Worm (Caenorhabditis elegans) whole organism, L2 larva: ENCODE measurements around the gene gtl-2.
"Not testable (repeated sequence)": the region's sequence is repeated elsewhere in the genome, so short reads cannot be mapped to it uniquely, and the experiment has no call there.

Source experiments
- C34F6.9 ChIP-seq: fragments of 150-350 bp; optimal IDR thresholded peaks from 2 replicates; lab custom pipeline; 2014; ENCODE audit warnings: missing biosample characterization, missing genetic modification characterization
- F13H6.1 ChIP-seq: sonication (generic microtip); optimal IDR thresholded peaks from 2 replicates; lab custom pipeline; 2016; ENCODE audit warnings: missing genetic modification characterization, missing compliant biosample characterization
- Y55F3AM.14 ChIP-seq: fragments of 200-800 bp; sonication (Bioruptor generic); optimal IDR thresholded peaks from 2 replicates; lab custom pipeline; 2018; ENCODE audit warnings: mild to moderate bottlenecking, missing genetic modification characterization, missing compliant biosample characterization
- ZK546.5 ChIP-seq: sonication (generic microtip); optimal IDR thresholded peaks from 2 replicates; lab custom pipeline; 2017; ENCODE audit warnings: missing biosample characterization, missing genetic modification characterization
- alr-1 ChIP-seq: fragments of 150-350 bp; optimal IDR thresholded peaks from 2 replicates; lab custom pipeline; 2014; ENCODE audit warnings: missing biosample characterization, missing genetic modification characterization
- aly-2 ChIP-seq: fragments of 150-350 bp; optimal IDR thresholded peaks from 2 replicates; lab custom pipeline; 2014; ENCODE audit warnings: missing biosample characterization, missing genetic modification characterization
- ama-1 ChIP-seq: fragments of 150-350 bp; optimal IDR thresholded peaks from 2 replicates; lab custom pipeline; 2018; ENCODE audit warnings: inconsistent platforms
- ceh-16 ChIP-seq: fragments of 150-350 bp; optimal IDR thresholded peaks from 2 replicates; lab custom pipeline; 2014; ENCODE audit warnings: missing biosample characterization, missing genetic modification characterization
- ceh-82 ChIP-seq: fragments of 150-350 bp; optimal IDR thresholded peaks from 2 replicates; lab custom pipeline; 2014; ENCODE audit warnings: missing biosample characterization, missing genetic modification characterization
- dmd-4 ChIP-seq: sonication (generic microtip); optimal IDR thresholded peaks from 2 replicates; lab custom pipeline; 2017; ENCODE audit warnings: missing biosample characterization, missing genetic modification characterization
- egl-27 ChIP-seq: sonication (generic microtip); optimal IDR thresholded peaks from 3 replicates; lab custom pipeline; 2017; ENCODE audit warnings: missing biosample characterization, missing genetic modification reagents, missing genetic modification characterization
- elt-1 ChIP-seq: fragments of 150-350 bp; optimal IDR thresholded peaks from 2 replicates; lab custom pipeline; 2014; ENCODE audit warnings: missing biosample characterization, missing genetic modification characterization
- elt-3 ChIP-seq: sonication (generic microtip); optimal IDR thresholded peaks from 2 replicates; lab custom pipeline; 2017; ENCODE audit warnings: missing biosample characterization, missing genetic modification characterization
- fos-1 ChIP-seq: fragments of 150-350 bp; optimal IDR thresholded peaks from 2 replicates; lab custom pipeline; 2014; ENCODE audit warnings: missing biosample characterization, missing genetic modification characterization
- gmeb-1 ChIP-seq: fragments of 150-350 bp; optimal IDR thresholded peaks from 2 replicates; lab custom pipeline; 2014; ENCODE audit warnings: missing biosample characterization, missing genetic modification characterization
- lin-11 ChIP-seq: fragments of 150-350 bp; sonication (generic microtip); optimal IDR thresholded peaks from 2 replicates; lab custom pipeline; 2014; ENCODE audit warnings: missing biosample characterization, missing genetic modification characterization, inconsistent platforms, mixed read lengths
- lin-13 ChIP-seq: fragments of 150-350 bp; optimal IDR thresholded peaks from 2 replicates; lab custom pipeline; 2014; ENCODE audit warnings: missing biosample characterization, missing genetic modification reagents, missing genetic modification characterization
- lin-39 ChIP-seq: fragments of 150-350 bp; optimal IDR thresholded peaks from 2 replicates; lab custom pipeline; 2014; ENCODE audit warnings: missing biosample characterization, missing genetic modification reagents, missing genetic modification characterization
- lsy-2 ChIP-seq, 2 experiments: fragments of 150-350 bp in 1 of 2; sonication (generic microtip) in 1 of 2; optimal IDR thresholded peaks; 2 replicates each; lab custom pipeline; 2014 to 2017; ENCODE audit warnings: missing biosample characterization in 2 of 2, missing genetic modification characterization in 2 of 2
- nhr-11 ChIP-seq: fragments of 150-350 bp; optimal IDR thresholded peaks from 2 replicates; lab custom pipeline; 2014; ENCODE audit warnings: missing biosample characterization, missing genetic modification characterization
- nhr-12 ChIP-seq: fragments of 150-350 bp; optimal IDR thresholded peaks from 2 replicates; lab custom pipeline; 2014; ENCODE audit warnings: missing biosample characterization, missing genetic modification characterization
- nhr-129 ChIP-seq: fragments of 150-350 bp; optimal IDR thresholded peaks from 2 replicates; lab custom pipeline; 2014; ENCODE audit warnings: missing biosample characterization, missing genetic modification characterization
- nhr-21 ChIP-seq: fragments of 150-350 bp; optimal IDR thresholded peaks from 2 replicates; lab custom pipeline; 2014; ENCODE audit warnings: missing biosample characterization, missing genetic modification characterization
- nhr-23 ChIP-seq: fragments of 150-350 bp; optimal IDR thresholded peaks from 2 replicates; lab custom pipeline; 2014; ENCODE audit warnings: missing biosample characterization, missing genetic modification reagents, missing genetic modification characterization
- nhr-6 ChIP-seq: fragments of 150-350 bp; optimal IDR thresholded peaks from 2 replicates; lab custom pipeline; 2014; ENCODE audit warnings: missing biosample characterization, missing genetic modification characterization
- peb-1 ChIP-seq: fragments of 150-350 bp; optimal IDR thresholded peaks from 2 replicates; lab custom pipeline; 2014; ENCODE audit warnings: missing biosample characterization, missing genetic modification characterization
- sem-4 ChIP-seq: fragments of 150-350 bp; optimal IDR thresholded peaks from 2 replicates; lab custom pipeline; 2014; ENCODE audit warnings: missing biosample characterization, missing genetic modification reagents, missing genetic modification characterization
- skn-1 ChIP-seq: sonication (generic microtip); optimal IDR thresholded peaks from 2 replicates; lab custom pipeline; 2017; ENCODE audit warnings: missing biosample characterization, missing genetic modification characterization
- sma-3 ChIP-seq: sonication (generic microtip); optimal IDR thresholded peaks from 2 replicates; lab custom pipeline; 2016; ENCODE audit warnings: missing genetic modification reagents, missing genetic modification characterization, missing compliant biosample characterization
- unc-39 ChIP-seq: fragments of 150-350 bp; optimal IDR thresholded peaks from 2 replicates; lab custom pipeline; 2014; ENCODE audit warnings: missing biosample characterization, missing genetic modification characterization
- unc-55 ChIP-seq: fragments of 150-350 bp; sonication (generic microtip); optimal IDR thresholded peaks from 3 replicates; lab custom pipeline; 2014; ENCODE audit warnings: missing biosample characterization, missing genetic modification reagents, missing genetic modification characterization
- unc-62 ChIP-seq: fragments of 150-350 bp; optimal IDR thresholded peaks from 2 replicates; lab custom pipeline; 2014; ENCODE audit warnings: missing biosample characterization, missing genetic modification reagents, missing genetic modification characterization
- ztf-11 ChIP-seq: sonication (generic microtip); optimal IDR thresholded peaks from 2 replicates; lab custom pipeline; 2017; ENCODE audit warnings: missing biosample characterization, missing genetic modification characterization
- ztf-4 ChIP-seq: fragments of 150-350 bp; optimal IDR thresholded peaks from 2 replicates; lab custom pipeline; 2014; ENCODE audit warnings: missing biosample characterization, missing genetic modification characterization

Gene gtl-2

DNA sequence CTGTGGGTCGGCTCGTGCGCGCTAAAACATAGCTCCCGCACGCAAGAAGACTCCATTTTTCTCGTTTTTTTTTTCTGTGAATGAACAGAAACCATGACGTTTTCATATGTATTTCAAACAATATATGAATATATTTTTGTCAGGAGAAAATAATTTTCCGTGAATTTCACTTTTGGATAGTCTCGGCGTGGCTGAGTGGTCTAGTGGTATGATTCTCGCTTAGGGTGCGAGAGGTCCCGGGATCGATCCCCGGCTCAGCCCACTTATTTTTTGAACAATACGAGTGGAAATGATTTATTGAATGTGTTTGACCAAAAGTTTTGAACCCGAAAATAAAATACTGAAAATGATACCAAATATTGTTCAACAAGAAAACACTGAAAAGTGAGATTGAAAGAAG lies 41.9 kb upstream of the gtl-2 start:
- TF ChIP-seq elt-3 (tag; lab: Kevin White, UChicago) (no peak), peb-1 (tag; lab: Kevin White, UChicago) (no peak), Y55F3AM.14 (GFP tag; lab: Kevin White, UChicago) (no peak), nhr-12 (tag; lab: Kevin White, UChicago) (no peak), ztf-4 (tag; lab: Kevin White, UChicago) (no peak), nhr-23 (tag; lab: Kevin White, UChicago) (no peak), nhr-11 (no peak), lin-39 (tag; lab: Kevin White, UChicago) (no peak), ceh-82 (tag; lab: Kevin White, UChicago) (no peak), C34F6.9 (tag; lab: Kevin White, UChicago) (no peak), dmd-4 (tag; lab: Kevin White, UChicago) (no peak), unc-55 (GFP tag; lab: Kevin White, UChicago) (no peak), egl-27 (tag; lab: Kevin White, UChicago) (no peak), aly-2 (tag; lab: Kevin White, UChicago) (no peak), lin-11 (tag; lab: Kevin White, UChicago) (no peak), unc-39 (tag; lab: Kevin White, UChicago) (no peak), nhr-6 (tag; lab: Kevin White, UChicago) (no peak), nhr-129 (tag; lab: Kevin White, UChicago) (no peak), elt-1 (tag; lab: Kevin White, UChicago) (no peak), unc-62 (no peak)

DNA sequence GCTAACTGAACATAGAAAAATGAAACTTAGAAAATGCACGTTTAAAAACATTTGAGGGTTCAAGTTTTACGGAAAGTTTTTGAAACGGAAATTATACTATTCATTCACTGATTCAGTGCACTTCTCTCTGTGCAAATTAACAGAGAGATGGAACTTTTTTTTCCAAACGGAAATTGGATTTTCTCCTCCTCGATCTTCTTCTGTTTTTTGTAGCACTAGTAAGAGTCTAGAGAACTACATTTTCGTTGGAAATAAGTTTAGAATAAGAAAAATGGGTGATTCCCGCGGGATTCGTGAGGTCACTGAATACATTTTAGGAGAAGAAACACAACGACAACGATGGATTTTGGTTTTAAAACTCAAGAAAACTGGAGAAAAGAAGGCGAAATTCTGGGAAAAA lies 37.5 kb upstream of the gtl-2 start:
- TF ChIP-seq nhr-12 (tag; lab: Kevin White, UChicago) = no peak
- TF ChIP-seq ztf-11 (tag; lab: Kevin White, UChicago) = no peak
- no peak for TF ChIP-seq C34F6.9 (tag; lab: Kevin White, UChicago)
- no peak for TF ChIP-seq peb-1 (tag; lab: Kevin White, UChicago)
- TF ChIP-seq nhr-21 (tag; lab: Kevin White, UChicago) = no peak
- TF ChIP-seq nhr-129 (tag; lab: Kevin White, UChicago) = no peak
- TF ChIP-seq, all 48 proteins: peak for 0

DNA sequence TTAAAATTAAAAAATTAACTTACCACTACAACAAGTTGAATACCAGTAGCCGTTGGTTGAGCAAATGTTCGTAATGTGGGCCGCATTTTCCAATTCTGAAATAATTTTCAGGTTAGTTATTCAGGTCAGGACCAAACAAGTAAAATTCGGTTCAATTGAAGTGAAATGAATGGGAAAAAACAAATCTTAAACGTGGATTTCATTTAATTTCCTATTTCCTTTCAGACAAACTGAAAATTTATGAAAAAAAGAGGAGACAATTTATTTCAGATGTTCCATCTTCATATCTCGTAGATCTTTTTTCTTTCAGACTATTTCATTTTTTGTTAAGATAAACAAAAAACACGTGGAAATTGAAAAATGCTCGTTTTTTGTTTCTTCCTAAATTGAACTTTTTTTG lies 31.9 kb upstream of the gtl-2 start, which contains the start of gene C05C12.6:
TSS of gene C05C12.6 (minus strand) at position 101 of the 400 bp plus-strand sequence.
- TF ChIP-seq ceh-16 = no peak

DNA sequence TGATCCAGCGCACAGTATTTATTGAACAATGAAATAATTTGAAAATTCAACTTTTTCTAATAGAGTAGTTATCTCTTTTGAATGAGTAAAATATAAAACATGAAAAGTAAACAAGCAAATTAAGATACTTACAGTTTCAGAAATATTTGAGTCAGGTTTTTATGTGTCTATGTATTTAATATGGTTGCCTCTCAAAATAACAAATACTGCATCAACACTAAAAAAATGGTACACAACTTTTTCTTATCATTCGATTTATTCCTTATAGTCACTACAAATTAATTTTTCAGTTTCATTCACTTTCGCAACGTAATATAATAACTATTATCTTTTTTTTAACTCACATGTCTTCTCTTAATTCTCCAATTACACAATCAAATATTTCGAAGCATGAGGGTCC lies 25.8 kb upstream of the gtl-2 start:
- TF ChIP-seq elt-3 (tag; lab: Kevin White, UChicago) = no peak
- TF ChIP-seq lin-13 (GFP tag; lab: Kevin White, UChicago) = no peak
- TF ChIP-seq ZK546.5 = no peak
- TF ChIP-seq alr-1 (tag; lab: Kevin White, UChicago) = no peak
- TF ChIP-seq nhr-129 (tag; lab: Kevin White, UChicago) = no peak
- TF ChIP-seq skn-1 (tag; lab: Kevin White, UChicago) = no peak
- TF ChIP-seq F13H6.1 = no peak
- TF ChIP-seq ama-1 (lab: Kevin White, UChicago) = no peak
- TF ChIP-seq nhr-12 (tag; lab: Kevin White, UChicago) = no peak
- TF ChIP-seq, all 48 proteins: peak for 0

DNA sequence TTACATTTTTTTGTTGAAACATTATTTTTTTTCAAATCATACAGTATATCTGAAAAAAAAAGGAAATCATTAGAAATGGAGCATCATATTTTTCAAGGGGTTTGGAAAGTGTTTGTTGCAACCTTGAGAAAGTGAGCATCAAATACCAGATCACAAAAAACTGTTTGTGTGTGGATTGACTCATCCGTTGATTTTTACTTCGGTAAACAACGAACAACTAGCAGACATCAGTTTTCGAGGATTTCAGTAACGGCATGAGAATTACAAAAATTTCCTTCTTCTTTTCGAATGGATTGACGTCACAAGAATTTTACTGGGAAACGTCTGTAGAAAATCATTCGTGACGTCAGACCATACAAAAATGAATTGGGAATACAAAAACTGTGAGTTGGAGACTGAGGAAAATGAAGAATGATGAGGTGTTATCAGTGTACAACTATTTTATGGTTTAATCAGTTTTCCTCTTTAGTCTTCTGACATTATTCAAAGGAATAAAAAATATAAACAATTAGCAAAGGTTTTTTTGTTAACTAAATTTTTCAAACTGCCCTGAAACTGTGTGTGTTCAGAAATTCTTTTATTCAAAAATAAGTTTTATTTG lies 25.1 kb upstream of the gtl-2 start, which contains the start of gene C05C12.4:
TSS of gene C05C12.4 (minus strand) at position 51 of the 601 bp plus-strand sequence.
- no peak for TF ChIP-seq ceh-16
- no peak for TF ChIP-seq sma-3 (GFP tag; lab: Kevin White, UChicago)
- TF ChIP-seq egl-27 (tag; lab: Kevin White, UChicago) = no peak
- TF ChIP-seq fos-1 (tag; lab: Kevin White, UChicago) = peak; percentile 76
- TF ChIP-seq gmeb-1 (tag; lab: Kevin White, UChicago) = no peak
- no peak for TF ChIP-seq nhr-21 (tag; lab: Kevin White, UChicago)
- TF ChIP-seq, all 48 proteins: peak for 1

DNA sequence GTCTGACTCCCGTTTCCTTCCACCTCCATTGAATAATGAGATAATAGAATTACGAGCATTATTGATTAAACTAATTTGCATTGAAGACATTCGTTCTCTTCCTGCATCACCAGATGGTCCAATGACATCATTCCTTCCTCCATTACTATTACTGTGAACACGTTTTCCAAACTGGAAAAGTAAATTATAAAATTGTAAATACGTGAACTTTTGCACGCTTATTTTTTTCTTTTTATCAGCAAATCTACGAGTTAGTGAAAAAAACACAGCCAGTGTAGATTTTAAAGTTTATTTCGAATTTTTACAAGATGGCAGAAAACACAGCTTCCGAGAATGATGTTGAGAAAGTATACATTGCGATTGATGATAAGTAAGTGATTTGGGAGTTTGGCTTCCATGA lies 19.6 kb upstream of the gtl-2 start, which contains the start of gene C05C12.1:
TSS of gene C05C12.1 (plus strand) at position 301 of the 400 bp plus-strand sequence.
- TF ChIP-seq sem-4 (tag; lab: Kevin White, UChicago); lsy-2 (tag; optimal IDR thresholded peaks at IDR 0.05; lab: Kevin White, UChicago); skn-1 (tag; lab: Kevin White, UChicago): not testable (repeated sequence)
